Fruit fly (Drosophila melanogaster): ENCODE results near the gene CG2120.
A peak's percentile ranks its signal among the peaks of the same experiment; 100 is the strongest.

CG2120 gene

dm6 chrX:8110984-8111383 is 24.6 kb upstream of the CG2120 start:
- TF ChIP-seq net (GFP tag; optimal IDR thresholded peaks at IDR 0.05) (no peak), vri (GFP tag; optimal IDR thresholded peaks at IDR 0.05) (peak; percentile 76)

- TF ChIP-seq Eip75B (GFP tag; optimal IDR thresholded peaks at IDR 0.05) = no peak
- TF ChIP-seq net (GFP tag; optimal IDR thresholded peaks at IDR 0.05) = no peak
- TF ChIP-seq CG10631 (GFP tag; optimal IDR thresholded peaks at IDR 0.05) = no peak
- TF ChIP-seq CG11762 (GFP tag; optimal IDR thresholded peaks at IDR 0.05; ENCODE audit: insufficient read depth) = no peak
- TF ChIP-seq CG11902 (GFP tag; optimal IDR thresholded peaks at IDR 0.05) = no peak
- no peak for TF ChIP-seq Sox14 (GFP tag; optimal IDR thresholded peaks at IDR 0.05)
- TF ChIP-seq svp (GFP tag) = peak; percentile 51
- TF ChIP-seq CG16779 (tag; optimal IDR thresholded peaks at IDR 0.05) = no peak
- peak; percentile 2 for TF ChIP-seq Met (GFP tag; optimal IDR thresholded peaks at IDR 0.05)
- peak; percentile 59 for TF ChIP-seq Eip78C (GFP tag)
- TF ChIP-seq Gug (GFP tag; IDR thresholded peaks at IDR 0.05) = no peak
- no peak for TF ChIP-seq achi (GFP tag; optimal IDR thresholded peaks at IDR 0.05)
- TF ChIP-seq esn (GFP tag; optimal IDR thresholded peaks at IDR 0.05) = peak; percentile 8
- no peak for TF ChIP-seq Blimp-1 (GFP tag; optimal IDR thresholded peaks at IDR 0.05)
- TF ChIP-seq CG32006 (GFP tag; optimal IDR thresholded peaks at IDR 0.05) = no peak
- no peak for TF ChIP-seq Hr38 (GFP tag; optimal IDR thresholded peaks at IDR 0.05)
- no peak for TF ChIP-seq topi (GFP tag; optimal IDR thresholded peaks at IDR 0.05)
- no peak for TF ChIP-seq Ets21C (GFP tag; optimal IDR thresholded peaks at IDR 0.05)
- TF ChIP-seq CG31627 (GFP tag; optimal IDR thresholded peaks at IDR 0.05) = no peak
- TF ChIP-seq acj6 (GFP tag; optimal IDR thresholded peaks at IDR 0.05) = no peak
- TF ChIP-seq lz (GFP tag; optimal IDR thresholded peaks at IDR 0.05) = peak; percentile 10
- TF ChIP-seq CG8119 (GFP tag; IDR thresholded peaks at IDR 0.05) = no peak
- no peak for TF ChIP-seq CG7368 (GFP tag; optimal IDR thresholded peaks at IDR 0.05)
- no peak for TF ChIP-seq CG6808 (GFP tag; optimal IDR thresholded peaks at IDR 0.05)
- TF ChIP-seq dac (GFP tag; optimal IDR thresholded peaks at IDR 0.05) = no peak
- no peak for TF ChIP-seq CG8632 (GFP tag; optimal IDR thresholded peaks at IDR 0.05)
- TF ChIP-seq Sox15 (GFP tag; optimal IDR thresholded peaks at IDR 0.05) = no peak
- no peak for TF ChIP-seq CG4318 (GFP tag; optimal IDR thresholded peaks at IDR 0.05)
- TF ChIP-seq CG3032 (tag; optimal IDR thresholded peaks at IDR 0.05) = no peak
- no peak for TF ChIP-seq fd59A (GFP tag; optimal IDR thresholded peaks at IDR 0.05)
- no peak for TF ChIP-seq Ets96B (tag; optimal IDR thresholded peaks at IDR 0.05)
- TF ChIP-seq CG34406 (GFP tag; optimal IDR thresholded peaks at IDR 0.05) = no peak
Measured at dm6 chrX:8112715-8113114, 22.9 kb upstream of the CG2120 start.

- TF ChIP-seq lz (GFP tag; optimal IDR thresholded peaks at IDR 0.05) = peak; percentile 30
- no peak for TF ChIP-seq net (GFP tag; optimal IDR thresholded peaks at IDR 0.05)
- no peak for TF ChIP-seq ss (GFP tag; optimal IDR thresholded peaks at IDR 0.05)
- peak; percentile 0 for TF ChIP-seq CG6792 (GFP tag; optimal IDR thresholded peaks at IDR 0.05)
- no peak for TF ChIP-seq CG6854 (GFP tag; optimal IDR thresholded peaks at IDR 0.05)
- TF ChIP-seq salr (GFP tag; optimal IDR thresholded peaks at IDR 0.05) = no peak
- peak; percentile 15 for TF ChIP-seq acj6 (GFP tag; optimal IDR thresholded peaks at IDR 0.05)
- peak; percentile 17 for TF ChIP-seq CG10631 (GFP tag; optimal IDR thresholded peaks at IDR 0.05)
- TF ChIP-seq Met (GFP tag; optimal IDR thresholded peaks at IDR 0.05) = peak; percentile 3
- TF ChIP-seq achi (GFP tag; optimal IDR thresholded peaks at IDR 0.05) = peak; percentile 5
- TF ChIP-seq dsx (GFP tag; optimal IDR thresholded peaks at IDR 0.05; ENCODE audit: poor library complexity, severe bottlenecking) = no peak
- peak; percentile 31 for TF ChIP-seq svp (GFP tag)
- peak; percentile 21 for TF ChIP-seq topi (GFP tag; optimal IDR thresholded peaks at IDR 0.05)
- TF ChIP-seq esn (GFP tag; optimal IDR thresholded peaks at IDR 0.05) = peak; percentile 15
- TF ChIP-seq Eip78C (GFP tag) = peak; percentile 54
- TF ChIP-seq cyc (GFP tag; optimal IDR thresholded peaks at IDR 0.05) = peak; percentile 13
- peak; percentile 31 for TF ChIP-seq fkh (GFP tag; optimal IDR thresholded peaks at IDR 0.05)
- TF ChIP-seq Hr39 (GFP tag; optimal IDR thresholded peaks at IDR 0.05) = peak; percentile 25
- 0 out of 3 replicates have a peak, but pooled peaks have one; percentile 17 for TF ChIP-seq CG6163 (GFP tag; IDR thresholded peaks at IDR 0.05)
- TF ChIP-seq CG15336 (GFP tag; IDR thresholded peaks at IDR 0.05) = 0 out of 2 replicates have a peak, but pooled peaks have one; percentile 16
- TF ChIP-seq CG31627 (GFP tag; optimal IDR thresholded peaks at IDR 0.05) = peak; percentile 3
- no peak for TF ChIP-seq Smox (GFP tag; optimal IDR thresholded peaks at IDR 0.05)
- peak; percentile 50; the same call in 1 of the 2 replicates for TF ChIP-seq CG11294 (GFP tag; IDR thresholded peaks at IDR 0.05)
- TF ChIP-seq Hr4 (GFP tag; optimal IDR thresholded peaks at IDR 0.05) = peak; percentile 24
- peak; percentile 28; the same call in 1 of the 3 replicates for TF ChIP-seq eg (GFP tag; IDR thresholded peaks at IDR 0.05)
Measured at dm6 chrX:8113386-8114279, 22.0 kb upstream of the CG2120 start.
